Worm (Caenorhabditis elegans): ENCODE measurements around the gene clec-84.

Gene clec-84

ce11 chrIV:2891535-2892233, 49.4 kb downstream of the clec-84 start (continued):
- TF ChIP-seq daf-12 (tag; optimal IDR thresholded peaks at IDR 0.05) (no peak), zfp-2 (tag; optimal IDR thresholded peaks at IDR 0.05) (no peak), php-3 (GFP tag; IDR thresholded peaks at IDR 0.05) (0 out of 2 replicates have a peak, but pooled peaks have one; percentile 29), nhr-10 (tag; optimal IDR thresholded peaks at IDR 0.05) (no peak), lim-7 (GFP tag; IDR thresholded peaks at IDR 0.05) (no peak), ceh-20 (GFP tag; IDR thresholded peaks at IDR 0.05) (no peak), ctbp-1 (GFP tag; IDR thresholded peaks at IDR 0.05) (no peak), F10B5.3 (tag; optimal IDR thresholded peaks at IDR 0.05) (no peak), F37D6.2 (tag; optimal IDR thresholded peaks at IDR 0.05) (no peak), hmg-1.1 (GFP tag; IDR thresholded peaks at IDR 0.05) (no peak; the same call in 1 of the 2 replicates), gei-8 (GFP tag; optimal IDR thresholded peaks at IDR 0.05) (no peak), nhr-11 (tag; optimal IDR thresholded peaks at IDR 0.05) (no peak), R02D3.7 (tag; optimal IDR thresholded peaks at IDR 0.05) (no peak), daf-16 (GFP tag; optimal IDR thresholded peaks at IDR 0.05) (no peak), daf-16 (tag; optimal IDR thresholded peaks at IDR 0.05) (peak; percentile 1), ces-1 (GFP tag; optimal IDR thresholded peaks at IDR 0.05) (no peak), dve-1 (tag; optimal IDR thresholded peaks at IDR 0.05; ENCODE audit: insufficient read depth) (no peak), T20F7.1 (GFP tag; optimal IDR thresholded peaks at IDR 0.05) (no peak), nhr-42 (GFP tag; IDR thresholded peaks at IDR 0.05) (no peak), mes-2 (tag; optimal IDR thresholded peaks at IDR 0.05; ENCODE audit: poor library complexity, severe bottlenecking) (no peak), rbr-2 (tag; optimal IDR thresholded peaks at IDR 0.05) (no peak), saeg-2 (GFP tag; IDR thresholded peaks at IDR 0.05) (no peak), zip-2 (tag; optimal IDR thresholded peaks at IDR 0.05) (no peak), set-16 (GFP tag; IDR thresholded peaks at IDR 0.05) (peak; percentile 70), ZK546.5 (tag; optimal IDR thresholded peaks at IDR 0.05) (no peak)

ce11 chrIV:2892395-2892786, 50.1 kb downstream of the clec-84 start, which contains the start of gene Y54G2A.18:
TSS of gene Y54G2A.18 (minus strand) at chrIV:2892495.
- TF ChIP-seq dve-1 (tag; optimal IDR thresholded peaks at IDR 0.05; ENCODE audit: insufficient read depth) (peak; percentile 39), lin-38 (GFP tag; IDR thresholded peaks at IDR 0.05) (0 out of 2 replicates have a peak, but pooled peaks have one; percentile 20), hlh-11 (tag; optimal IDR thresholded peaks at IDR 0.05) (peak; percentile 1), daf-16 (GFP tag; optimal IDR thresholded peaks at IDR 0.05) (no peak), daf-16 (tag; optimal IDR thresholded peaks at IDR 0.05) (peak; percentile 83), unc-130 (GFP tag; optimal IDR thresholded peaks at IDR 0.05) (no peak), unc-62 (GFP tag; optimal IDR thresholded peaks at IDR 0.05 in 1 of 2) (peak in 1 of 2 experiments; percentile 28), unc-62 (tag; optimal IDR thresholded peaks at IDR 0.05) (no peak), dmd-6 (GFP tag; IDR thresholded peaks at IDR 0.05) (peak; percentile 14; the same call in 1 of the 2 replicates), nhr-10 (tag; optimal IDR thresholded peaks at IDR 0.05) (no peak), nhr-28 (tag; optimal IDR thresholded peaks at IDR 0.05) (peak; percentile 22)

ce11 chrIV:2892787-2893485, 50.7 kb downstream of the clec-84 start:
- TF ChIP-seq ces-1 (GFP tag; optimal IDR thresholded peaks at IDR 0.05) = no peak
- no peak for TF ChIP-seq nhr-6 (tag; optimal IDR thresholded peaks at IDR 0.05)
- TF ChIP-seq snpc-1.2 (GFP tag; IDR thresholded peaks at IDR 0.05) = no peak
- no peak for TF ChIP-seq D1046.2 (GFP tag; IDR thresholded peaks at IDR 0.05)
- TF ChIP-seq nhr-237 (tag; optimal IDR thresholded peaks at IDR 0.05) = no peak
- TF ChIP-seq ztf-7 (tag; optimal IDR thresholded peaks at IDR 0.05) = no peak
- no peak for TF ChIP-seq daf-16 (GFP tag; optimal IDR thresholded peaks at IDR 0.05)
- peak; percentile 10 for TF ChIP-seq daf-16 (tag; optimal IDR thresholded peaks at IDR 0.05)
- TF ChIP-seq lin-15B (tag; optimal IDR thresholded peaks at IDR 0.05) = no peak
- no peak for TF ChIP-seq vab-7 (GFP tag; IDR thresholded peaks at IDR 0.05)
- no peak for TF ChIP-seq skn-1 (tag; optimal IDR thresholded peaks at IDR 0.05)
- peak; percentile 5 for TF ChIP-seq mes-2 (tag; optimal IDR thresholded peaks at IDR 0.05; ENCODE audit: poor library complexity, severe bottlenecking)
- TF ChIP-seq F37D6.2 (tag; optimal IDR thresholded peaks at IDR 0.05) = no peak
- TF ChIP-seq hlh-11 (tag; optimal IDR thresholded peaks at IDR 0.05) = no peak
- no peak for TF ChIP-seq nhr-25 (tag; optimal IDR thresholded peaks at IDR 0.05; ENCODE audit: borderline replicate concordance, insufficient read depth)
- no peak for TF ChIP-seq unc-39 (tag; optimal IDR thresholded peaks at IDR 0.05)
- TF ChIP-seq gei-8 (GFP tag; optimal IDR thresholded peaks at IDR 0.05) = no peak
- no peak for TF ChIP-seq nhr-28 (tag; optimal IDR thresholded peaks at IDR 0.05)

Data from whole organism, L4 larva.